Worm (Caenorhabditis elegans) whole organism, mixed stage, embryonic: ENCODE results near the gene F53F4.17.

Experiments
- lin-13 ChIP-seq: fragments of 150-350 bp; optimal IDR thresholded peaks from 2 replicates; lab custom pipeline; 2014; ENCODE audit warnings: missing biosample characterization, missing genetic modification characterization
- mab-5 ChIP-seq: fragments of 150-350 bp; optimal IDR thresholded peaks from 2 replicates; lab custom pipeline; 2014; ENCODE audit warnings: missing biosample characterization, missing genetic modification characterization
- nhr-76 ChIP-seq: sonication (generic microtip); optimal IDR thresholded peaks from 2 replicates; lab custom pipeline; 2017; ENCODE audit warnings: missing biosample characterization, missing genetic modification characterization
- pha-4 ChIP-seq: fragments of 150-350 bp; optimal IDR thresholded peaks from 2 replicates; lab custom pipeline; 2018; ENCODE audit warnings: missing biosample characterization, missing genetic modification reagents, missing genetic modification characterization
- snpc-4 ChIP-seq: fragments of 150-350 bp; optimal IDR thresholded peaks from 2 replicates; lab custom pipeline; 2014; ENCODE audit warnings: missing biosample characterization, missing genetic modification characterization
- unc-120 ChIP-seq: sonication (generic microtip); optimal IDR thresholded peaks from 2 replicates; lab custom pipeline; 2017; ENCODE audit warnings: missing genetic modification characterization, missing compliant biosample characterization; ENCODE audit not compliant: poor library complexity, severe bottlenecking

DNA sequence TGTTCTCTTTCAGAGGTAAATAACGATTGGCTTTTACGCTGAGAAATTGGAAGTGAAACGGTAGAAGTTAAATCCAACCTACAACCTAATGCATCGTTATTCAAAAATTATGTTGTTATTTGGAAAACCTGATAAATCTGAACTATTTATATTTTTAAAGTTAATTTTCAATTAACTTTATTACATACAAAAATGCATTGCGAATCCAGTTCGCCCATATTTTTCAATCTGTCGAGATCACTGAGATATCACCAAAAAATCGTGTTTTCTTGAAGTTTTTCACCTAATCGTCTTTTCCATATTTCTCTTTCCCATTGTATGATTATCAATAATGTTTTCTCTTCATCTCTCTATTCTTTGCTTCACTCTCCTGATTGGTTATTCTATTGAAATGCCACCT lies 32.7 kb downstream of the F53F4.17 start, which contains the start of gene F53F4.15:
- no peak for TF ChIP-seq nhr-76 (tag; lab: Kevin White, UChicago)
- TF ChIP-seq lin-13 (tag; lab: Kevin White, UChicago): no peak
- TF ChIP-seq unc-120 (tag; lab: Kevin White, UChicago): no peak
- no peak for TF ChIP-seq snpc-4 (tag; lab: Kevin White, UChicago)
- no peak for TF ChIP-seq mab-5 (tag; lab: Kevin White, UChicago)
- TF ChIP-seq pha-4 (tag; lab: Kevin White, UChicago): no peak
